Worm (Caenorhabditis elegans): ENCODE results near the gene F56C4.4.

F56C4.4 gene

ce11 chrIV:10630953-10631554 lies at the start of gene F56C4.4:
Gene F56C4.4, minus strand, starts transcription at chrIV:10631267.
- TF ChIP-seq nhr-12 (tag; optimal IDR thresholded peaks at IDR 0.05) (no peak), nhr-2 (tag; optimal IDR thresholded peaks at IDR 0.05) (no peak), ztf-11 (tag; optimal IDR thresholded peaks at IDR 0.05) (no peak), sptf-1 (tag; optimal IDR thresholded peaks at IDR 0.05) (no peak)

- no peak for TF ChIP-seq elt-1 (tag; optimal IDR thresholded peaks at IDR 0.05; ENCODE audit: borderline replicate concordance, insufficient read depth)
- no peak for TF ChIP-seq sptf-1 (tag; optimal IDR thresholded peaks at IDR 0.05)
- no peak for TF ChIP-seq unc-62 (GFP tag; optimal IDR thresholded peaks at IDR 0.05)
- TF ChIP-seq lsy-2 (tag; optimal IDR thresholded peaks at IDR 0.05), result no peak
- no peak for TF ChIP-seq elt-3 (tag; optimal IDR thresholded peaks at IDR 0.05)
- no peak for TF ChIP-seq nhr-2 (tag; optimal IDR thresholded peaks at IDR 0.05)
- TF ChIP-seq blmp-1 (tag; optimal IDR thresholded peaks at IDR 0.05), result no peak
- TF ChIP-seq lin-32 (GFP tag; optimal IDR thresholded peaks at IDR 0.05), result no peak
- TF ChIP-seq ces-1 (GFP tag; optimal IDR thresholded peaks at IDR 0.05), result no peak
- TF ChIP-seq cnd-1 (tag; optimal IDR thresholded peaks at IDR 0.05), result no peak
- no peak for TF ChIP-seq nhr-76 (tag; optimal IDR thresholded peaks at IDR 0.05)
- no peak for TF ChIP-seq ham-2 (GFP tag; optimal IDR thresholded peaks at IDR 0.05)
- TF ChIP-seq mep-1 (tag; optimal IDR thresholded peaks at IDR 0.05), result no peak
- no peak for TF ChIP-seq drap-1 (GFP tag; optimal IDR thresholded peaks at IDR 0.05)
- TF ChIP-seq pha-4 (tag; optimal IDR thresholded peaks at IDR 0.05), result no peak
- no peak for TF ChIP-seq nhr-237 (tag; optimal IDR thresholded peaks at IDR 0.05)
- no peak for TF ChIP-seq ceh-39 (tag; optimal IDR thresholded peaks at IDR 0.05)
- no peak for TF ChIP-seq sem-2 (GFP tag; optimal IDR thresholded peaks at IDR 0.05)
- TF ChIP-seq nhr-12 (tag; optimal IDR thresholded peaks at IDR 0.05), result no peak
Measured at ce11 chrIV:10680379-10680778, 49.3 kb upstream of the F56C4.4 start, which contains the start of gene K08C7.4. Gene K08C7.4, minus strand, starts transcription at chrIV:10680479.

- TF ChIP-seq nhr-2 (tag; optimal IDR thresholded peaks at IDR 0.05) (no peak), unc-39 (tag; optimal IDR thresholded peaks at IDR 0.05) (no peak), unc-120 (tag; optimal IDR thresholded peaks at IDR 0.05; ENCODE audit: poor library complexity, severe bottlenecking) (no peak), lin-32 (GFP tag; optimal IDR thresholded peaks at IDR 0.05) (no peak), ceh-83 (GFP tag; optimal IDR thresholded peaks at IDR 0.05) (no peak), blmp-1 (tag; optimal IDR thresholded peaks at IDR 0.05) (no peak), snpc-4 (tag; optimal IDR thresholded peaks at IDR 0.05) (no peak), cnd-1 (tag; optimal IDR thresholded peaks at IDR 0.05) (no peak), nhr-76 (tag; optimal IDR thresholded peaks at IDR 0.05) (no peak)
Measured at ce11 chrIV:10668561-10668960, 37.5 kb upstream of the F56C4.4 start.

ce11 chrIV:10666523-10666922 lies 35.5 kb upstream of the F56C4.4 start, which contains the start of gene epi-1:
Gene epi-1, plus strand, starts transcription at chrIV:10666823.
- TF ChIP-seq hlh-1 (tag; optimal IDR thresholded peaks at IDR 0.05) (peak; percentile 79), zip-8 (tag; optimal IDR thresholded peaks at IDR 0.05) (no peak), unc-120 (tag; optimal IDR thresholded peaks at IDR 0.05; ENCODE audit: poor library complexity, severe bottlenecking) (peak; percentile 38)

ce11 chrIV:10664134-10664533 lies 33.1 kb upstream of the F56C4.4 start, which contains the start of gene K08C7.7:
Gene K08C7.7, plus strand, starts transcription at chrIV:10664434.
- TF ChIP-seq pha-4 (tag; optimal IDR thresholded peaks at IDR 0.05) (no peak), zip-8 (tag; optimal IDR thresholded peaks at IDR 0.05) (no peak), nhr-12 (tag; optimal IDR thresholded peaks at IDR 0.05) (no peak), lsy-2 (tag; optimal IDR thresholded peaks at IDR 0.05) (no peak), M03D4.4 (tag; optimal IDR thresholded peaks at IDR 0.05) (no peak), cnd-1 (tag; optimal IDR thresholded peaks at IDR 0.05) (no peak)

- no peak for TF ChIP-seq sptf-1 (tag; optimal IDR thresholded peaks at IDR 0.05)
- TF ChIP-seq lsy-2 (tag; optimal IDR thresholded peaks at IDR 0.05), result no peak
- no peak for TF ChIP-seq nhr-237 (tag; optimal IDR thresholded peaks at IDR 0.05)
- TF ChIP-seq elt-3 (tag; optimal IDR thresholded peaks at IDR 0.05), result no peak
- TF ChIP-seq ham-2 (GFP tag; optimal IDR thresholded peaks at IDR 0.05), result no peak
- no peak for TF ChIP-seq unc-120 (tag; optimal IDR thresholded peaks at IDR 0.05; ENCODE audit: poor library complexity, severe bottlenecking)
- no peak for TF ChIP-seq zip-8 (tag; optimal IDR thresholded peaks at IDR 0.05)
- no peak for TF ChIP-seq blmp-1 (tag; optimal IDR thresholded peaks at IDR 0.05)
- no peak for TF ChIP-seq lin-13 (tag; optimal IDR thresholded peaks at IDR 0.05)
- no peak for TF ChIP-seq unc-39 (tag; optimal IDR thresholded peaks at IDR 0.05)
- no peak for TF ChIP-seq sem-2 (GFP tag; optimal IDR thresholded peaks at IDR 0.05)
- TF ChIP-seq drap-1 (GFP tag; optimal IDR thresholded peaks at IDR 0.05), result no peak
- TF ChIP-seq pha-4 (tag; optimal IDR thresholded peaks at IDR 0.05), result no peak
- no peak for TF ChIP-seq ceh-83 (GFP tag; optimal IDR thresholded peaks at IDR 0.05)
- TF ChIP-seq hlh-1 (tag; optimal IDR thresholded peaks at IDR 0.05), result no peak
- no peak for TF ChIP-seq tbx-8 (GFP tag; optimal IDR thresholded peaks at IDR 0.05)
- no peak for TF ChIP-seq nhr-76 (tag; optimal IDR thresholded peaks at IDR 0.05)
- no peak for TF ChIP-seq snpc-4 (tag; optimal IDR thresholded peaks at IDR 0.05)
Measured at ce11 chrIV:10661760-10662159, 30.7 kb upstream of the F56C4.4 start, which contains the start of gene fmo-1. Gene fmo-1, plus strand, starts transcription at chrIV:10661857.

Data from whole organism, mixed stage, embryonic.